Fruit fly (Drosophila melanogaster) Kc167 (cell line): Measurements from ENCODE around the gene Dph4.

ENCODE experiments used
- Myc ChIP-seq: fragments of >200 bp; optimal IDR thresholded peaks from 2 replicates; lab custom pipeline; 2017; ENCODE audit warnings: missing external identifiers
- Sin3A ChIP-seq: fragments of >200 bp; optimal IDR thresholded peaks from 2 replicates; lab custom pipeline; 2018; ENCODE audit warnings: missing external identifiers
- h ChIP-seq: fragments of >200 bp; optimal IDR thresholded peaks from 3 replicates; lab custom pipeline; 2018; ENCODE audit warnings: missing external identifiers
- insv ChIP-seq: fragments of >200 bp; optimal IDR thresholded peaks from 3 replicates; lab custom pipeline; 2018; ENCODE audit warnings: missing external identifiers
- psq ChIP-seq: fragments of >200 bp; optimal IDR thresholded peaks from 2 replicates; lab custom pipeline; 2017; ENCODE audit warnings: missing external identifiers
- ttk ChIP-seq: sonication (Bioruptor generic); optimal IDR thresholded peaks from 2 replicates; lab custom pipeline; 2017; ENCODE audit warnings: missing external identifiers

Gene Dph4

DNA sequence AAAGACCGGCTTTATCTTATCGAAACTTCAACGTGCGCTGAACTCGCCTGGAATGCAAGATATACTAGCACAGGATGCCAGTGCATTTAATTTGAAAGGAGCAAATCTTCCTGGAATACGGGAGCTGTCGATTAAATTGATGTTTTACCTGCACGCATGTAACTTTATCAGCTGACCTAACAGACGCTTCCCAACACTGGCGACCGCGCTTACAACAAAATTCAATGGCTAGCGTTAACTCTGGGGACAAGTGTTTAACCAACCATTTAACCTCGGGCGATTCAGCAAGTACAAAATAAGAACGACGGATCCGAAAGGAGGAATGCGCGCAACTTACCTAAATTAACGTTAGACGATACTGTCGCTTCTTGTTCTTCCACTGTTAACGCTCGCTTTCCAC lies 12.2 kb downstream of the Dph4 start:
- TF ChIP-seq ttk (lab: Kevin White, UChicago) (no peak), h (no peak), Sin3A (lab: Kevin White, UChicago) (no peak), Myc (lab: Kevin White, UChicago) (no peak)

DNA sequence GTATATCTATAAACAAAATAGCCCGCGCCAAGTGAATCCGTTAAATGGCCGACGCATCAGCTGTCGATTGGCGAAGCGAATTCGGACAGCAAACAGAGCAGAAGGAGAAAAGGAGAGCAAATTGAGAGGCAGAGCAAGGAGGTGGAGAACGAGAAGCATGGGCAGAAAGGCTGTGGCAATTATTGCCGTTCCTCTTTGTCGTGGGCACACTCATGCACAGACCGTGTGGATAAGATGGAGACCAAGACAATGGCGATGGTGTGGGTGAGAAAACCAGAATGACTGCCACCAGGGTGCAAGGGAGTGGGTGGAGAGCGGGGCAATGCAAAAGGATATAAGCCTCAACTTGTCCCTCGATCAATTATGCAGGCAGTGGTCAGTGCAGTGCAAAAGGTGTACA lies 12.8 kb downstream of the Dph4 start:
- TF ChIP-seq h (no peak), insv (no peak), psq (no peak), Myc (lab: Kevin White, UChicago) (no peak), Sin3A (lab: Kevin White, UChicago) (no peak), ttk (lab: Kevin White, UChicago) (no peak)

DNA sequence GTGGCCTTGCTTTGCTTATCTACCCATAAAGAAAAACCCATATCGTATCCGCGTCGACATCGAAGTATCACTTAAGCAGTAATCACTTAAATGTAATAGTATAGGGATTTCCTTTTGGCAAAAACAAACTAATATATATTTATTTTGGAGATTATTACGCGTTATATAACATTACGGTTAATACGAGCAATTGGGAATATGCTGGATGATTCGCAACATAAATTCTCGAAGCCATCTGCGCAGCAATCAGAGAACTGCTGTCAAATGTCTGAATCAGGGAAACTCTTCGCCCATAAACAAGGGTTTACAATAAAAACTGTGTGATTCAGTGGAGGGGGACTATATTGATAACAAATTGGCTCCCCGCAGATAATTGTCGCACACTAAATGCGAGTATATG lies 13.3 kb downstream of the Dph4 start:
- no peak for TF ChIP-seq psq
- TF ChIP-seq insv: no peak
- TF ChIP-seq Myc (lab: Kevin White, UChicago): no peak

DNA sequence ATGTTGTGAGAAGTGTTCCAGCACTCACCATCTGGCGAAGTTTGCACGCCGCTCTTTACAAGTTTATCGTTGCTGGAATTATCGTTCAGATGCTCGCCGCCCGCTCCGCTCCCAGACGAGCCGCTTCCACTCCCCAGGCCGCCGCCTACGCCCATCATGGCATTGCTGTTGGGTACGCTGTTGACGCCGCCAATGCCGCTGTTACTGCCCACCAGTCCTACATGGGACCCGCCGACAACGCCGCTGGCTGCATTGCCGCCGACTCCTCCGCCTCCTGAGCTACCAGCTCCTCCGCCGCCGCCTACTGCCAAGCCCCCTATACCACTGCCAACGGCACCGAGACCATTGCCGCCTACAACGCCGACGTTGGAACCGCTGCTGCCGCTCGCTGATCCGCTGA lies 15.5 kb downstream of the Dph4 start:
- TF ChIP-seq insv: no peak
- TF ChIP-seq h: no peak

DNA sequence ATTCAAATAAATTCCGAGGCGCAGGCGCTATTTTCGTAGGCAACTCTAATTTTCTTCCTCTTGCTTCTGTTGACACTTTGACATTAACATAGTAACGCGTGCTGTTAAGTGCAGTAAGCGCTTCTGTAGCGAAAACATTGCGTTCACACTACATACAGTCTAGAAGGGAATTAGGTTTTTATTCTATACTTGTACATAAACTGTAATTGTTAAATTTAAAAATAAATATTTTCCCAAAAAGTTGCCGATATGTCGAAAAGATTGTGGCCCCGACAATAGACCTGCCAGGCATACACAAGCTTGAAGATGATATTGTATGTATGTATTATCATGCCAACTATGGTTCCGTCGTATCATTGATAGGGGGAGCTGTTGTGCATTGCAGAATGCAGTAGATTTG lies 17.4 kb downstream of the Dph4 start, which contains the start of gene asl:
Gene asl (minus strand): TSS at position 67 of the 400 bp plus-strand sequence.
- TF ChIP-seq h: no peak
- TF ChIP-seq Sin3A (lab: Kevin White, UChicago): no peak
- no peak for TF ChIP-seq Myc (lab: Kevin White, UChicago)
- no peak for TF ChIP-seq insv
- TF ChIP-seq psq: no peak
- TF ChIP-seq ttk (lab: Kevin White, UChicago): no peak

DNA sequence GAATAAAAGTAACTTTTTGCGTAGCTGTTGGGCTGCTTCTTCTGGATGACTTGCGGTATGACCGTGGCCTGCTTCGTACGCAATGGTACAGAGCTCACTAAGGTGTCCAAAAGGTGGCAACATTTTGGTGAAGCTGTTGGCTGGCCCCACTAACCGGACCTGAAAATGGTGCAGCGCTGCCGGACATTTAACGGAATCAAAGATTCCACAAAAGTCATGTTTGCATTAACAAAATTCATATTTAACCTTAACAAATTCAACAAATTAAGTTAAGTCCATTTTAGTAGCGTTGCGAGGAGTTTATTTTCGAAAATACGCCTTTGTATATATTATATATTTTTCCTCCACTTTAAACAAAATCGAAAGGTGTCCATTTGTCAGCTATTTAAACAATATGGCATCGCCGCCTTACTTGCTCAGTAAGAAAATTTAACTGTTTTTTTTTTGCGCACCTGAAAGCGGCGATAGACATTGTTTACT lies 22.8 kb downstream of the Dph4 start, which contains the start of the genes kra and SecS:
Gene kra (minus strand): TSS at position 93 of the 480 bp plus-strand sequence.
Gene SecS (plus strand): TSS at position 390 of the 480 bp plus-strand sequence.
- TF ChIP-seq h (no peak), ttk (lab: Kevin White, UChicago) (no peak), insv (no peak)

DNA sequence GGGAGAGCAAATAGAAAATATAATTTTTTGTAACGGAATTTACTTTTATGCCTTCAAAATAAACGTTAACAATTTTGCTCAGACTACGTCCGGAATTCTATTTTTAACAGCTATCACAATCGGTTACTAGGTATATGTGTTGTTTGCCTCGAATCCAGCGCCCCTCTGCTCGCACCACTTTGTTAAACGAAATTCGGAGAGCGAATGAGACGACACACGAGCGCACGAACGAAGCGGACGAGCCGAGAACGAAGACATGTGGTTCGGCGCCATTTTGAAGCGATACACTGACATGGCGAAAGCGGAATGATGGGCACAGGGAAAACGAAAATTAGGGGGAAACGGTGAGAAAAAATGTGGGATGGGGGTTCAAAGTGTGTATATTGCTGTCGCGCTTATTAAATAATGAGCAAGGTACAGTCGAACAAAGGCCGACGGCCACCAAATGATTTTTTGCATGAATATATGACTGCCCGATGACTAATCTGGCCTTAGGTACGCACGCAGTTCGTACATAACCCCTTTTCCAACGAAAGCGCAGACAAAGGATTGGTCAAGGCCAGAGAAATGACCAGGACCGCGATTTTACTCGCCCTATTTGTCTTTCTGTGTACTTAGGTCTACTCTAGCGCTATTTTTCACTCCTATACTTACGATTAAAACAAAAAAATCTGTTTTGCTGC lies 23.4 kb downstream of the Dph4 start:
- TF ChIP-seq ttk (lab: Kevin White, UChicago) (no peak), Myc (lab: Kevin White, UChicago) (no peak), psq (no peak), Sin3A (lab: Kevin White, UChicago) (no peak), insv (no peak), h (no peak)

DNA sequence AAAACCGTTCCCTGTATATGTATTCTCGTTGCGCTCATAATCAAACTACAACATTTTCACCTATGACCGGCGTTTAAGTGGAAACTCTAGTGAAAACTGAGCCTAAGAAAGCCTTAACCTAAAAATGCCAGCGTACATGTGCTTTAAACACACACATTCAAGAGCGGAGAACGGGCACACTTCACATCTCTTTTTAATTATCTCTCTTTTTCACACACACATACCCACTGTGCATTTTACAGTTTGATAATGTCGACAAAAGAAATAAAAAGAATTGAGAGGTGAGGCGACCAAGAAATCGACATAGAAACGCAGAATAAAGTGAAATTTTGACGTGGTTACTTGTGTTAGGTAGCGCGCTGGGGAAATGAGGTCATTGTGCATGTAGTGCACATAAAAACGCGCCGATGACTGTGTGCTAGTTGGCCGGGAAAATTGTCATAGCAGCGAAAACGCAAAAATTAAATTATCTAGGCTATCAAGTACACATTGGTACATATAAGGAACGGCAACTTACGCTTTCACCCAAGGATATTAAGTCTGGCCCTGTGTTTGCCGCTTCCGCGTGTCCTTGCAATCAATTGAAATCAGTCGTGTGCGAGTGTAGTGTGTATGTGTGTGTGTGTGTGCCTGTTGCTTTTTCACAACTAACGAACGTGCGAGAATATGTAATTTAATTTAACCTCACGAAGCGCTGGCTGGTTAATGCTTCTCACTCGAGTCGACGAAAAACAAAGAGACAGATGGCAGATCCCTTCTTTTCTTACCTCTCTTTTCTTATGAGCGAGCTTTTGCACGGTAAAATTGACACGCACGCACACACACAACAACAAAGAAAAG lies 24.2 kb downstream of the Dph4 start:
- TF ChIP-seq h (no peak), psq (no peak), ttk (lab: Kevin White, UChicago) (no peak), Sin3A (lab: Kevin White, UChicago) (no peak), insv (no peak), Myc (lab: Kevin White, UChicago) (no peak)

DNA sequence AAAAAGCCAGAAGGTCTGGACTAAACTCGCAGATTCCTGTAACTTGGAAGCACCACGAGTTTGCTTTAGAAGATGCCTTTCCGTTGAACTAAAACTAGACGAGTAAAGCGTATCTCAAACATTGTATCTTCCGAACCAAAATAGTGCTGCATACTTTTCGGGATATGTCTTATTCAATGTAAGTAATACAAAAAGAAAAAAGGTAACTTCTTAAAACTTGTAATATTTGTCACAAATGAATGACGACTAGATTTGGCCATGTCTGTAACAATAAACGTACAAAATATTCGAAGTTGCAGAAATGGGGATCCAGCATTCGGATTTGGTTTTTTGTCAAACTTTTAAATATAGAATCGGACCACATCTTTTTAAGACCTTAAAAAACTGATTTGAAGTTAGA lies 29.0 kb downstream of the Dph4 start:
- TF ChIP-seq Myc (lab: Kevin White, UChicago): no peak
- TF ChIP-seq h: no peak
- no peak for TF ChIP-seq Sin3A (lab: Kevin White, UChicago)
- TF ChIP-seq insv: no peak
- no peak for TF ChIP-seq psq
- TF ChIP-seq ttk (lab: Kevin White, UChicago): no peak

DNA sequence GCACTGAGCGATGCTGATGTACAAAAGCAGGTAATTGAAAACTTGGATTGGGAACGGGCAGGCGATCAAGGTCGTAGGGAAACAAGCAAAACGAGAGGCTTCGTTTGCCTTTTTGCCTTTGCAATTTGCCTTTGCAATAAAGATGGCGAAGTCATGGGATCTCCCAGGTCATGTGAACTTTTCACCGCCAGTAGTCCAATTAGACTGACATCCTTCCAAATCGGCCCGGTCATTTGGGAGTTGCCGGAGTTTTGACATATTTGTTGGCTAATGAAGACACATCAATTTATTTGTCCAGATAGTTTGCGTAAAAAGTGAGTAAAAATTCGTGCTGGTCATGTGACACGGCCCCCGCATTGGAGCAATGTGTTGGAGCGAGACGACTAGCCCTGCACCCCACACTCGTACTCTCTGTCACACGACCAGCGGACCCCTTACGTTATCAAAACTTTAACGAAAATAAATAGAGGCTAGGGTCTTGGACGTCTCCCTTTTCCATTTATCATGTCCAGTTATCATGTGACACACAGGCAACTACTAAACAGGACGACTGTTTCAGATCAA lies 31.8 kb downstream of the Dph4 start:
- TF ChIP-seq Myc (lab: Kevin White, UChicago) (no peak), Sin3A (lab: Kevin White, UChicago) (no peak), insv (no peak), h (no peak), psq (no peak), ttk (lab: Kevin White, UChicago) (no peak)

DNA sequence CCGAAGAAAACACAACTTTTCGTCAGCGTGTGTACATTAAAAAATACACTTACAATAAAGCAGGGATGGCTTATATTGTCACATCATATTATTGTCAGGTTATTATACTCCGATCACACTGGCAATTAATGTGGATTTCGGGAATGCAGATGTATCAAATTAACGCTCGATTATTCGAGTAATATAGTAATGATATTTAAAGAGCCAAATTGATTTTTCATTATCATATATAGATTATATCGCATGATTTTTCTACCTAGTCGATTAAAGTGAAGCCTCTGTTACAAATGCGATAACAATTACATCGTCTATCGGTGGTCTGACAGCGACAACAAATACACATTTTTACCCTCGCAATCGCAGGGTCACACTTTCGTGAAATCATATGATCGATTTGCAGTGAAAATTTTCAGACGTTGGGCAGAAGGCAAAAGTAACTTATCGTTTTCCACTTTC lies 32.5 kb downstream of the Dph4 start, which contains the start of the genes noi and Vha26:
Gene noi (minus strand): TSS at position 62 of the 456 bp plus-strand sequence.
Gene Vha26 (plus strand): TSS at position 366 of the 456 bp plus-strand sequence.
- no peak for TF ChIP-seq Myc (lab: Kevin White, UChicago)
- no peak for TF ChIP-seq Sin3A (lab: Kevin White, UChicago)
- no peak for TF ChIP-seq h
- TF ChIP-seq ttk (lab: Kevin White, UChicago): no peak
- no peak for TF ChIP-seq insv
- no peak for TF ChIP-seq psq

DNA sequence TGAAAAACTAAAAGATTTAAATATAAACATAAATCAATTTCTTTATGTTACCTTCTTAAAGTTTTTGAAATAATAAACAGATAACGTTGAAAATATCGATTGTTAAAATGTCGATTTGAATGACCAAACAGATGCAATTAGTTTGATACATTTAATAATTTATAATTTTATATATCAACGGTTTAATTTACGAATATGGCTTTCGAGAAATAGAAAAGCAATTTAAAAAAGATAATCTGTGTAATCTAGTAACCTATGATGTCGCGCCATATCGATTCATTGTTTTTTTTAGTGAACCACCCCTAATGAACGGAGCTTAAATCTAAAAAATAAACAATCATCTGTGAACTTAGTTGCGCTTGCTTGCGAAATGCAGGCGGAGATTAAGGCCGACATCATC lies 35.4 kb downstream of the Dph4 start, which contains the start of gene PolZ2:
Gene PolZ2 (plus strand): TSS at position 301 of the 400 bp plus-strand sequence.
- TF ChIP-seq h (no peak), Sin3A (lab: Kevin White, UChicago) (no peak), psq (no peak), insv (no peak), ttk (lab: Kevin White, UChicago) (no peak), Myc (lab: Kevin White, UChicago) (no peak)
